Fruit fly (Drosophila melanogaster): ENCODE results near the gene CG2747.

DNA sequence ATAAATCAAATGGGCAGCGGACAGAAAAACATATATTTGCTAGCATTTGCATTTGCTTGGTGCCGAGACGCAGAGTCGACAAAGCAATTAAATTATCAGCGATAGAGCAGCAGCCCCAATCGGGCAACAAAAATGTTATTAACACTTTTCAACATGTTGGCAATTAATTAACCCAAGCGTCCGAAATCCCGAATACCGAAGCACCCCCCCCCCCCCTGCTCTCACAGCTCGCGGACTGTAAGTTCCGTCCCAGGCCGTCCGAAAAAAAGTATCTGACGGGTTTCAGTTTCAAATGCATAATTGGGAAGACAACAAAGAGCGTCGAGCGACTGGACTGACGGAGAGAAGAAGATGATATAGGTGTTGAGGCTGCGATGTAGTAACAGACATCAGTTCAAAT, 40.3 kb downstream of the CG2747 start:
- TF ChIP-seq br (GFP tag; optimal IDR thresholded peaks at IDR 0.05), result no peak
- TF ChIP-seq woc (GFP tag; optimal IDR thresholded peaks at IDR 0.05), result no peak
- TF ChIP-seq usp (GFP tag; optimal IDR thresholded peaks at IDR 0.05), result no peak
- TF ChIP-seq rgr (GFP tag; optimal IDR thresholded peaks at IDR 0.05), result no peak
- no peak for TF ChIP-seq fru (GFP tag; optimal IDR thresholded peaks at IDR 0.05)
- no peak for TF ChIP-seq Rel (GFP tag; optimal IDR thresholded peaks at IDR 0.05)
- TF ChIP-seq Rel (tag; optimal IDR thresholded peaks at IDR 0.05), result no peak
